Fruit fly (Drosophila melanogaster) S2 (cell line): ENCODE data around the gene Rrp45.

Experiments used
- CG8478 ChIP-seq: fragments of >200 bp; optimal IDR thresholded peaks from 2 replicates; lab custom pipeline; 2018
- CTCF ChIP-seq, 2 experiments: fragments of >200 bp; optimal IDR thresholded peaks; 2 replicates each; lab custom pipeline; 2018

DNA sequence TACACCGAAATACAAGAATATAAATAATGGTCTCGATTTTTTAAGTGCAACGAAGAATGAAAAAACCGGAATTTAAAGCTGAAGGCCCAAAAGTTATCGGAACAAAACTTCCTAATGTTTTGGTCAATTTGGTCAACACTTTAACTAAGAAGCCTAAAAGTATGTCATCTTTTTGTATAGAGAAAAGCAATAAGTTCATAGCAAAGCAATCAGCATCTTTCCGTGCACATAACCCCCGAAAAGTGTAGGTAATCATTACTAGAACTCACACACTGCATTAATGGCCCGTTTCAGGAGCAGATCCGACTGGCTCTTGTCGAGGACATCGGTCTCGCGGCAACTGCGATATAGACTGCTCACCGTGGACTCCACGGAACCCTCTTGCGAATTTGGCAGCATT, 46.7 kb downstream of the Rrp45 start:
- TF ChIP-seq CG8478 (lab: Kevin White, UChicago): no peak
- TF ChIP-seq CTCF (optimal IDR thresholded peaks at IDR 0.05; lab: Kevin White, UChicago): no peak
